Worm (Caenorhabditis elegans) whole organism, young adult: ENCODE measurements around the gene dgk-4.

Experiments
- B0261.1 ChIP-seq: sonication (generic microtip); optimal IDR thresholded peaks from 2 replicates; lab custom pipeline; 2016; ENCODE audit warnings: mild to moderate bottlenecking, missing genetic modification characterization, moderate library complexity, missing compliant biosample characterization
- B0336.3 ChIP-seq: fragments of 200-800 bp; sonication (Bioruptor generic); IDR thresholded peaks from 2 replicates; pipeline ENCODE4 v1.3.6; 2022; ENCODE audit warnings: missing genetic modification characterization, missing compliant biosample characterization
- F22D6.2 ChIP-seq: sonication (generic microtip); optimal IDR thresholded peaks from 2 replicates; lab custom pipeline; 2016; ENCODE audit warnings: mild to moderate bottlenecking, missing genetic modification characterization, missing compliant biosample characterization
- ama-1 ChIP-seq, 3 experiments: fragments of 150-350 bp in 1 of 3; sonication (generic microtip) in 2 of 3; optimal IDR thresholded peaks; 2 replicates each; lab custom pipeline; 2014 to 2018; ENCODE audit warnings: missing biosample characterization in 2 of 3, missing genetic modification characterization in 2 of 3, missing genetic modification reagents in 2 of 3
- atf-7 ChIP-seq: sonication (generic microtip); optimal IDR thresholded peaks from 2 replicates; lab custom pipeline; 2017; ENCODE audit warnings: mild to moderate bottlenecking, missing genetic modification characterization, missing compliant biosample characterization
- attf-3 ChIP-seq: fragments of 200-800 bp; sonication (Bioruptor generic); conservative IDR thresholded peaks from 2 replicates; pipeline ENCODE4 v1.3.6; 2022; ENCODE audit warnings: missing genetic modification reagents, missing genetic modification characterization, missing compliant biosample characterization
- bed-1 ChIP-seq: fragments of 200-800 bp; sonication (Bioruptor generic); IDR thresholded peaks from 2 replicates; pipeline ENCODE4 v1.3.6; 2022; ENCODE audit warnings: missing genetic modification reagents, missing genetic modification characterization, missing compliant biosample characterization
- ccch-3 ChIP-seq: fragments of 200-800 bp; sonication (Bioruptor generic); optimal IDR thresholded peaks from 2 replicates; lab custom pipeline; 2018; ENCODE audit warnings: mild to moderate bottlenecking, missing genetic modification characterization, missing compliant biosample characterization
- cebp-2 ChIP-seq: fragments of 200-800 bp; sonication (Bioruptor generic); IDR thresholded peaks from 2 replicates; pipeline ENCODE4 v1.3.6; 2022; ENCODE audit warnings: missing genetic modification characterization, missing compliant biosample characterization
- ceh-40 ChIP-seq: fragments of 200-800 bp; sonication (Bioruptor generic); IDR thresholded peaks from 2 replicates; pipeline ENCODE4 v1.3.6; 2022; ENCODE audit warnings: missing genetic modification characterization, missing compliant biosample characterization
- ceh-58 ChIP-seq: fragments of 200-800 bp; sonication (Bioruptor generic); IDR thresholded peaks from 2 replicates; pipeline ENCODE4 v1.3.6; 2022; ENCODE audit warnings: missing genetic modification characterization, missing compliant biosample characterization
- ceh-79 ChIP-seq: sonication (generic microtip); optimal IDR thresholded peaks from 2 replicates; lab custom pipeline; 2017; ENCODE audit warnings: mild to moderate bottlenecking, missing genetic modification characterization, missing compliant biosample characterization
- ceh-91 ChIP-seq: fragments of 200-800 bp; sonication (Bioruptor generic); IDR thresholded peaks from 2 replicates; pipeline ENCODE4 v1.3.6; 2022; ENCODE audit warnings: missing genetic modification reagents, missing genetic modification characterization, missing compliant biosample characterization
- dox-1 ChIP-seq: fragments of 200-800 bp; sonication (Bioruptor generic); IDR thresholded peaks from 2 replicates; pipeline ENCODE4 v1.3.6; 2022; ENCODE audit warnings: missing genetic modification reagents, missing genetic modification characterization, missing compliant biosample characterization
- efl-1 ChIP-seq: fragments of 150-350 bp; optimal IDR thresholded peaks from 2 replicates; lab custom pipeline; 2014; ENCODE audit warnings: missing biosample characterization, missing genetic modification reagents, missing genetic modification characterization
- egl-18 ChIP-seq: fragments of 200-800 bp; sonication (Bioruptor generic); IDR thresholded peaks from 2 replicates; pipeline ENCODE4 v1.3.6; 2022; ENCODE audit warnings: missing genetic modification reagents, missing genetic modification characterization, missing compliant biosample characterization
- ekl-4 ChIP-seq: fragments of 200-800 bp; sonication (Bioruptor generic); IDR thresholded peaks from 2 replicates; pipeline ENCODE4 v1.3.6; 2022; ENCODE audit warnings: missing genetic modification reagents, missing genetic modification characterization, missing compliant biosample characterization
- fkh-3 ChIP-seq: sonication (generic microtip); optimal IDR thresholded peaks from 2 replicates; lab custom pipeline; 2016; ENCODE audit warnings: mild to moderate bottlenecking, missing genetic modification characterization, missing compliant biosample characterization
- hlh-12 ChIP-seq: sonication (generic microtip); optimal IDR thresholded peaks from 2 replicates; lab custom pipeline; 2016; ENCODE audit warnings: missing genetic modification characterization, missing compliant biosample characterization
- hmg-1.2 ChIP-seq: fragments of 200-800 bp; sonication (Bioruptor generic); IDR thresholded peaks from 2 replicates; pipeline ENCODE4 v1.3.6; 2022; ENCODE audit warnings: missing genetic modification reagents, missing genetic modification characterization, missing compliant biosample characterization
- lin-26 ChIP-seq: fragments of 200-800 bp; sonication (Bioruptor generic); IDR thresholded peaks from 2 replicates; pipeline ENCODE4 v1.3.6; 2022; ENCODE audit warnings: missing genetic modification reagents, missing genetic modification characterization, missing compliant biosample characterization
- lin-40 ChIP-seq: sonication (generic microtip); optimal IDR thresholded peaks from 2 replicates; lab custom pipeline; 2016; ENCODE audit warnings: missing genetic modification characterization, mild to moderate bottlenecking, missing compliant biosample characterization, missing genotype, missing genetic modification reagents
- lsl-1 ChIP-seq: fragments of 200-800 bp; sonication (Bioruptor generic); optimal IDR thresholded peaks from 2 replicates; lab custom pipeline; 2018; ENCODE audit warnings: mild to moderate bottlenecking, missing genetic modification characterization, moderate library complexity, missing compliant biosample characterization
- madf-10 ChIP-seq: sonication (generic microtip); optimal IDR thresholded peaks from 2 replicates; lab custom pipeline; 2016; ENCODE audit warnings: mild to moderate bottlenecking, missing genetic modification characterization, missing compliant biosample characterization
- mxl-1 ChIP-seq: sonication (generic microtip); optimal IDR thresholded peaks from 2 replicates; lab custom pipeline; 2016; ENCODE audit warnings: missing genetic modification characterization, missing compliant biosample characterization
- nfya-1 ChIP-seq: sonication (generic microtip); optimal IDR thresholded peaks from 2 replicates; lab custom pipeline; 2017; ENCODE audit warnings: antibody characterized with exemption, missing compliant biosample characterization, missing genetic modification characterization, borderline replicate concordance; ENCODE audit not compliant: insufficient read depth
- nfya-2 ChIP-seq: fragments of 200-800 bp; sonication (Bioruptor generic); IDR thresholded peaks from 2 replicates; pipeline ENCODE4 v1.3.6; 2022; ENCODE audit warnings: missing genetic modification reagents, missing genetic modification characterization, missing compliant biosample characterization
- nfyb-1 ChIP-seq: fragments of 200-800 bp; sonication (Bioruptor generic); IDR thresholded peaks from 2 replicates; pipeline ENCODE4 v1.3.6; 2022; ENCODE audit warnings: missing genetic modification reagents, missing genetic modification characterization, missing compliant biosample characterization
- nhr-27 ChIP-seq: fragments of 200-800 bp; sonication (Bioruptor generic); optimal IDR thresholded peaks from 2 replicates; lab custom pipeline; 2018; ENCODE audit warnings: mild to moderate bottlenecking, missing genetic modification characterization, moderate library complexity, missing compliant biosample characterization
- nhr-80 ChIP-seq: sonication (generic microtip); optimal IDR thresholded peaks from 2 replicates; lab custom pipeline; 2016; ENCODE audit warnings: missing genetic modification characterization, missing compliant biosample characterization
- pha-4 ChIP-seq: fragments of 150-350 bp; sonication (generic microtip); optimal IDR thresholded peaks from 2 replicates; lab custom pipeline; 2014; ENCODE audit warnings: missing biosample characterization, missing genetic modification reagents, missing genetic modification characterization
- rcor-1 ChIP-seq: fragments of 200-800 bp; sonication (Bioruptor generic); IDR thresholded peaks from 2 replicates; pipeline ENCODE4 v1.3.6; 2022; ENCODE audit warnings: missing genetic modification reagents, missing genetic modification characterization, missing compliant biosample characterization
- repo-1 ChIP-seq: sonication (generic microtip); optimal IDR thresholded peaks from 2 replicates; lab custom pipeline; 2017; ENCODE audit warnings: mild to moderate bottlenecking, missing genetic modification characterization, missing compliant biosample characterization
- sdz-38 ChIP-seq: sonication (generic microtip); optimal IDR thresholded peaks from 2 replicates; lab custom pipeline; 2016; ENCODE audit warnings: missing genotype, missing genetic modification characterization, missing compliant biosample characterization
- sea-2 ChIP-seq: fragments of 200-800 bp; sonication (Bioruptor generic); IDR thresholded peaks from 2 replicates; pipeline ENCODE4 v1.3.6; 2022; ENCODE audit warnings: missing genetic modification characterization, missing compliant biosample characterization
- snpc-3.4 ChIP-seq: sonication (generic microtip); optimal IDR thresholded peaks from 2 replicates; lab custom pipeline; 2017; ENCODE audit warnings: missing genetic modification characterization, mild to moderate bottlenecking, missing compliant biosample characterization, antibody characterized with exemption, moderate library complexity, missing genotype, missing genetic modification reagents
- xnd-1 ChIP-seq: sonication (generic microtip); optimal IDR thresholded peaks from 2 replicates; lab custom pipeline; 2016; ENCODE audit warnings: missing genotype, missing genetic modification reagents, missing genetic modification characterization, missing compliant biosample characterization
- ztf-28 ChIP-seq: fragments of 200-800 bp; sonication (Bioruptor generic); IDR thresholded peaks from 2 replicates; pipeline ENCODE4 v1.3.6; 2022; ENCODE audit warnings: missing genetic modification reagents, missing genetic modification characterization, missing compliant biosample characterization

Gene dgk-4

ce11 chrIV:8651835-8652234 lies 20.7 kb downstream of the dgk-4 start, which contains the start of gene C49C8.8:
C49C8.8 (plus strand) TSS chrIV:8652135.
- TF ChIP-seq ceh-40 (GFP tag; lab: Robert Waterston, UW) = no peak

DNA sequence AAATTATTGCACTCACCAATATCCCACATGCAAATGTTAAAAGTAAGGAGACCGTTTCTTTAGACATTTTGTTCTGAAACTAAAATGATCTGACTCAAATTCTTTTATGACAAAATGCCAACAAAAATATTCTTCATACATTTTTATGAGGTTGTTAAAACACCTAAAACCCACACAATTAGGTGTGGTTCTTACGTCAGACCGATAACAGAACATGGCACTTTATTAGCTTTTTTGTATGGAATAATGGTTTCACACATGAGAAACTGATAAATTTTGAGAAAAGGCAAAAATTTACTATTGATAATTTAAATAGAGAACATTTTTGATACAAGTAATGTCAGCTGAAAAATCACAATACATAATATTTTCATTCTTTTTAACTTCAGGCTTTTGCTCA lies 22.5 kb downstream of the dgk-4 start, which contains the start of gene C49C8.5:
Gene C49C8.5 (minus strand): TSS at position 73 of the 400 bp plus-strand sequence.
- no peak for TF ChIP-seq pha-4 (tag; lab: Kevin White, UChicago)
- no peak for TF ChIP-seq attf-3 (GFP tag; lab: Robert Waterston, UW)
- no peak for TF ChIP-seq B0336.3
- no peak for TF ChIP-seq atf-7 (tag; lab: Kevin White, UChicago)
- no peak for TF ChIP-seq snpc-3.4 (tag; lab: Kevin White, UChicago)
- TF ChIP-seq hmg-1.2 = no peak
- no peak for TF ChIP-seq sea-2
- TF ChIP-seq ceh-58 (GFP tag; lab: Robert Waterston, UW) = no peak
- TF ChIP-seq fkh-3 = no peak
- no peak for TF ChIP-seq cebp-2 (GFP tag; lab: Robert Waterston, UW)
- TF ChIP-seq F22D6.2 (tag; lab: Kevin White, UChicago) = no peak
- no peak for TF ChIP-seq mxl-1 (tag; lab: Kevin White, UChicago)
- TF ChIP-seq egl-18 (GFP tag; lab: Robert Waterston, UW) = no peak
- no peak for TF ChIP-seq nhr-27 (tag; lab: Kevin White, UChicago)
- no peak for TF ChIP-seq efl-1
- TF ChIP-seq nfya-1 (tag; lab: Kevin White, UChicago) = no peak

- TF ChIP-seq lsl-1 (GFP tag; lab: Kevin White, UChicago) (no peak), rcor-1 (GFP tag; lab: Robert Waterston, UW) (no peak), madf-10 (tag; lab: Kevin White, UChicago) (no peak), nhr-80 (no peak), ekl-4 (GFP tag; lab: Robert Waterston, UW) (no peak), sdz-38 (tag; lab: Kevin White, UChicago) (no peak), hlh-12 (tag; lab: Kevin White, UChicago) (no peak), ceh-91 (no peak), B0261.1 (tag; lab: Kevin White, UChicago) (no peak), dox-1 (GFP tag; lab: Robert Waterston, UW) (no peak), nfya-2 (GFP tag; lab: Robert Waterston, UW) (no peak), ama-1 (optimal IDR thresholded peaks at IDR 0.05; lab: Kevin White, UChicago) (no peak), ama-1 (GFP tag; optimal IDR thresholded peaks at IDR 0.05; lab: Kevin White, UChicago) (no peak), B0336.3 (no peak), ceh-79 (tag; lab: Kevin White, UChicago) (no peak), lin-26 (GFP tag; lab: Robert Waterston, UW) (no peak), nfyb-1 (GFP tag; lab: Robert Waterston, UW) (no peak), lin-40 (no peak)
These were observed 23.0 kb downstream of the dgk-4 start, which contains the start of gene C49C8.1 for ce11 chrIV:8654115-8654628. C49C8.1 (plus strand) TSS chrIV:8654578.

DNA sequence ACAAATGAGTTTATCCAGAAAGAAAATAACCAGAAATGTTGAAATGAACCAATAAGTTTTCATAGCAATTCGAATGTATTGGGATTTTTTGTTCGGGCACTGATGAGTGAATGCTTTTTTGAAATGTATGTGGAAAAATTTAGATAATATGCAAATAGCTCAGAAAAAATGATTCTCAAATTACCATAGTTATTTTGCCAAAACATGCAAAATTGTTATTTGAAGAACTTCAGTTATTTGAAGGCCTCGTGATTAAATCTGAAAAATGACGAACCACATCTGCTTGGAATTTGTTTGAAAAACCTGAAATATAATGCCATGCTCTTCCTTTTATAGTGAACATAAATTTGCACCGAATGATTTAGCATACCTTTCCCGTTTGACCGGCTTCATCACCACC lies 27.0 kb downstream of the dgk-4 start, which contains the start of gene C49C8.6:
Gene C49C8.6 (minus strand): TSS at position 101 of the 400 bp plus-strand sequence.
- TF ChIP-seq repo-1 (tag; lab: Kevin White, UChicago) (no peak), efl-1 (no peak), ccch-3 (no peak), ztf-28 (GFP tag; lab: Robert Waterston, UW) (no peak), xnd-1 (tag; lab: Kevin White, UChicago) (no peak), bed-1 (GFP tag; lab: Robert Waterston, UW) (no peak)
